Fruit fly (Drosophila melanogaster) whole organism, adult: Measurements from ENCODE around the gene CG31088.

Source experiments
- CG12768 ChIP-seq: fragments of 200-800 bp; sonication (Bioruptor generic); optimal IDR thresholded peaks from 2 replicates; lab custom pipeline; 2017; ENCODE audit warnings: missing biosample characterization, missing genetic modification characterization, mild to moderate bottlenecking, moderate library complexity, missing genetic modification reagents
- CG1620 ChIP-seq: fragments of 200-800 bp; sonication (Bioruptor generic); optimal IDR thresholded peaks from 2 replicates; lab custom pipeline; 2016; ENCODE audit warnings: missing biosample characterization, missing genetic modification characterization
- CG33017 ChIP-seq: fragments of 200-800 bp; sonication (Bioruptor generic); optimal IDR thresholded peaks from 2 replicates; lab custom pipeline; 2018; ENCODE audit warnings: missing biosample characterization, mild to moderate bottlenecking, missing genetic modification characterization, moderate library complexity
- CG7101 ChIP-seq: fragments of 200-800 bp; sonication (Bioruptor generic); optimal IDR thresholded peaks from 2 replicates; lab custom pipeline; 2018; ENCODE audit warnings: missing biosample characterization, mild to moderate bottlenecking, missing genetic modification characterization, moderate library complexity
- Clk ChIP-seq: fragments of 200-800 bp; sonication (Bioruptor generic); optimal IDR thresholded peaks from 2 replicates; lab custom pipeline; 2017; ENCODE audit warnings: missing biosample characterization, missing genetic modification characterization
- bab1 ChIP-seq: fragments of 200-800 bp; sonication (Bioruptor generic); optimal IDR thresholded peaks from 3 replicates; lab custom pipeline; 2019; ENCODE audit warnings: missing biosample characterization, mild to moderate bottlenecking, missing genetic modification characterization, moderate library complexity
- cnc ChIP-seq, 2 experiments: fragments of >200 bp; optimal IDR thresholded peaks; 2 replicates each; lab custom pipeline; 2017
- kay ChIP-seq: fragments of 200-800 bp; sonication (Bioruptor generic); peaks from one replicate; lab custom pipeline; 2016; ENCODE audit warnings: missing biosample characterization, missing genetic modification characterization, borderline replicate concordance
- ovo ChIP-seq: fragments of 200-800 bp; sonication (Bioruptor generic); optimal IDR thresholded peaks from 2 replicates; lab custom pipeline; 2016; ENCODE audit warnings: missing biosample characterization, missing genetic modification characterization
- pad ChIP-seq: fragments of 200-800 bp; sonication (Bioruptor generic); optimal IDR thresholded peaks from 3 replicates; lab custom pipeline; 2017; ENCODE audit warnings: missing biosample characterization, missing genetic modification characterization, mild to moderate bottlenecking, moderate library complexity, missing genetic modification reagents
- tj ChIP-seq: fragments of 200-800 bp; sonication (Bioruptor generic); optimal IDR thresholded peaks from 3 replicates; lab custom pipeline; 2017; ENCODE audit warnings: missing biosample characterization, mild to moderate bottlenecking, missing genetic modification characterization, moderate library complexity

DNA sequence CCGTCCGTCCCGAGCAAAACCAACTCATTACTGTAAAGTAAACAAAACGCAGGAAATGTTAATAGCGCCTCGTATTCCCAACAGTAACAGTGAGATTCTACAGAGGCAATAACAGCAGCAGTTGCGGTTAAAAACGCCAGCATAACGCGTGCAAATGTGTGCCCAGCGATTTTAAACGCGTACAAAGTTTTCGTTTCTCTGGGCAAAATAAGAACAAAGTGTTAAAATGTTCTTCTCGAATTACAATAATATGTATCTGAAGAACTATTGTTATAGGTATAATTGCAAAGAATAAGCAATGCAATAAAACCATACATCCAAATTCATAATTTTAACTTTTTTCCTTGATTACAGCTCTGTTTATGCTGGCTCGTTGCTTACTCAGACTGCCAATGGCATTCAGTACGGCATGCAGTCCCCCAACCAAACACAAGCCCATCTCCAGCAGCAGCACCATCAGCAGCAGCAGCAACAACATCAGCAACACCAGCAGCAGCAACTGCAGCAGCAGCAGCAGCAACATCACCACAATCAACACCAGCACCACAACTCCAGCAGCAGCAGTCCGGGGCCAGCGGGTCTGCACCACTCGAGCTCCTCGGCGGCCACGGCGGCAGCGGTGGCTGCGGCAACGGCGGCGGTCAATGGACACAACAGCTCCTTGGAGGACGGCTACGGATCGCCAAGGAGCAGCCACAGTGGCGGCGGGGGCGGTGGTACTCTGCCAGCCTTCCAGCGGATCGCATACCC, 48.4 kb upstream of the CG31088 start:
- no peak for TF ChIP-seq pad (GFP tag; lab: Kevin White, UChicago)
- TF ChIP-seq bab1 (GFP tag; lab: Kevin White, UChicago), result no peak
- no peak for TF ChIP-seq Clk (GFP tag; lab: Kevin White, UChicago)
- no peak for TF ChIP-seq CG12768
- no peak for TF ChIP-seq CG7101 (tag; lab: Kevin White, UChicago)
- no peak for TF ChIP-seq kay (GFP tag; lab: Kevin White, UChicago)
- no peak for TF ChIP-seq tj
- no peak for TF ChIP-seq CG33017 (tag; lab: Kevin White, UChicago)
- TF ChIP-seq ovo (GFP tag; lab: Kevin White, UChicago), result no peak
- TF ChIP-seq cnc (optimal IDR thresholded peaks at IDR 0.05; lab: Kevin White, UChicago), result no peak
- no peak for TF ChIP-seq CG1620 (GFP tag; lab: Kevin White, UChicago)
